Worm (Caenorhabditis elegans) whole organism, L4/young adult: ENCODE measurements around the gene fbxb-16.

Source experiments
- W03F9.2 ChIP-seq: fragments of 150-350 bp; optimal IDR thresholded peaks from 2 replicates; lab custom pipeline; 2014; ENCODE audit warnings: missing biosample characterization, missing genetic modification characterization
- dao-5 ChIP-seq: sonication (generic microtip); optimal IDR thresholded peaks from 2 replicates; lab custom pipeline; 2016; ENCODE audit warnings: missing genotype, missing genetic modification characterization, moderate library complexity, missing compliant biosample characterization
- him-1 ChIP-seq: sonication (generic microtip); optimal IDR thresholded peaks from 2 replicates; lab custom pipeline; 2016; ENCODE audit warnings: missing genotype, missing genetic modification reagents, missing genetic modification characterization, missing compliant biosample characterization

- TF ChIP-seq W03F9.2 (tag; lab: Kevin White, UChicago): no peak
- TF ChIP-seq him-1 (tag; lab: Kevin White, UChicago): no peak
- no peak for TF ChIP-seq dao-5 (tag; lab: Kevin White, UChicago)
Measured at ce11 chrII:1688813-1689212, 37.1 kb upstream of the fbxb-16 start, which contains the start of the genes fbxb-18 and fbxb-19.
